Fruit fly (Drosophila melanogaster) whole organism, embryonic: Measurements from ENCODE around the gene Gcat.

Source experiments
- BEAF-32 ChIP-seq: fragments of 200-800 bp; sonication (Bioruptor generic); optimal IDR thresholded peaks from 3 replicates; lab custom pipeline; 2017; ENCODE audit warnings: missing biosample characterization, missing genetic modification characterization, mild to moderate bottlenecking, moderate library complexity, missing genetic modification reagents
- CG10431 ChIP-seq: fragments of 200-800 bp; sonication (Bioruptor generic); optimal IDR thresholded peaks from 3 replicates; lab custom pipeline; 2018; ENCODE audit warnings: missing biosample characterization, mild to moderate bottlenecking, missing genetic modification characterization
- CG10565 ChIP-seq: fragments of 200-800 bp; sonication (Bioruptor generic); optimal IDR thresholded peaks from 3 replicates; lab custom pipeline; 2016; ENCODE audit warnings: missing biosample characterization, mild to moderate bottlenecking, missing genetic modification characterization
- CG11085 ChIP-seq: fragments of 200-800 bp; sonication (Bioruptor generic); IDR thresholded peaks from 2 replicates; pipeline ENCODE4 v1.3.6; 2022; ENCODE audit warnings: missing biosample characterization, missing genetic modification characterization
- CG11093 ChIP-seq: fragments of 200-800 bp; sonication (Bioruptor generic); IDR thresholded peaks from 3 replicates; pipeline ENCODE4 v1.3.6; 2022; ENCODE audit warnings: missing biosample characterization, missing genetic modification characterization
- CG2875 ChIP-seq: fragments of 200-800 bp; sonication (Bioruptor generic); optimal IDR thresholded peaks from 2 replicates; lab custom pipeline; 2017; ENCODE audit warnings: missing biosample characterization, mild to moderate bottlenecking, missing genetic modification characterization, missing genetic modification reagents
- CG30020 ChIP-seq: fragments of 200-800 bp; optimal IDR thresholded peaks from 2 replicates; lab custom pipeline; 2019; ENCODE audit warnings: missing biosample characterization, mild to moderate bottlenecking, missing genetic modification characterization, moderate library complexity
- CG31224 ChIP-seq: fragments of 200-800 bp; sonication (Bioruptor generic); IDR thresholded peaks from 2 replicates; pipeline ENCODE4 v1.3.6; 2022; ENCODE audit warnings: missing biosample characterization, missing genetic modification characterization
- CG4424 ChIP-seq: fragments of 200-800 bp; sonication (Bioruptor generic); optimal IDR thresholded peaks from 3 replicates; lab custom pipeline; 2016; ENCODE audit warnings: missing biosample characterization, missing genetic modification characterization
- CG6765 ChIP-seq: fragments of 200-800 bp; sonication (Bioruptor generic); optimal IDR thresholded peaks from 3 replicates; lab custom pipeline; 2017; ENCODE audit warnings: missing biosample characterization, mild to moderate bottlenecking, missing genetic modification characterization
- CG7271 ChIP-seq: fragments of 200-800 bp; sonication (Bioruptor generic); optimal IDR thresholded peaks from 2 replicates; lab custom pipeline; 2018; ENCODE audit warnings: missing biosample characterization, mild to moderate bottlenecking, missing genetic modification characterization, moderate library complexity
- CoRest ChIP-seq: fragments of 200-800 bp; sonication (Bioruptor generic); optimal IDR thresholded peaks from 3 replicates; lab custom pipeline; 2018; ENCODE audit warnings: missing biosample characterization, mild to moderate bottlenecking, missing genetic modification characterization, moderate library complexity
- Dad ChIP-seq: fragments of 200-800 bp; sonication (Bioruptor generic); optimal IDR thresholded peaks from 3 replicates; lab custom pipeline; 2016; ENCODE audit warnings: missing biosample characterization, missing genetic modification characterization
- Dek ChIP-seq: fragments of 200-800 bp; sonication (Bioruptor generic); optimal IDR thresholded peaks from 3 replicates; lab custom pipeline; 2019; ENCODE audit warnings: missing biosample characterization, mild to moderate bottlenecking, missing genetic modification characterization, moderate library complexity
- Doc2 ChIP-seq: fragments of 200-800 bp; sonication (Bioruptor generic); IDR thresholded peaks from 2 replicates; pipeline ENCODE4 v1.3.6; 2022; ENCODE audit warnings: missing biosample characterization, missing genetic modification characterization
- Fer2 ChIP-seq: fragments of 200-800 bp; sonication (Bioruptor generic); optimal IDR thresholded peaks from 2 replicates; lab custom pipeline; 2018; ENCODE audit warnings: missing biosample characterization, mild to moderate bottlenecking, missing genetic modification characterization, moderate library complexity
- H2.0 ChIP-seq: fragments of 200-800 bp; sonication (Bioruptor generic); IDR thresholded peaks from 2 replicates; pipeline ENCODE4 v1.3.6; 2022; ENCODE audit warnings: missing biosample characterization, missing genetic modification characterization
- HmgD ChIP-seq: fragments of 200-800 bp; sonication (Bioruptor generic); optimal IDR thresholded peaks from 3 replicates; lab custom pipeline; 2016; ENCODE audit warnings: missing biosample characterization, missing genetic modification characterization
- Hmr ChIP-seq: fragments of 200-800 bp; sonication (Bioruptor generic); optimal IDR thresholded peaks from 3 replicates; lab custom pipeline; 2017; ENCODE audit warnings: mild to moderate bottlenecking, missing biosample characterization, missing genetic modification reagents, missing genetic modification characterization
- Hr78 ChIP-seq, 2 experiments: fragments of 200-800 bp in 1 of 2; fragments of >200 bp in 1 of 2; sonication (Bioruptor generic) in 1 of 2; optimal IDR thresholded peaks; 2 replicates each; lab custom pipeline; 2017 to 2019; ENCODE audit warnings: missing biosample characterization in 2 of 2, missing genetic modification characterization in 2 of 2, mild to moderate bottlenecking in 1 of 2, moderate library complexity in 1 of 2
- MESR4 ChIP-seq: fragments of 200-800 bp; sonication (Bioruptor generic); optimal IDR thresholded peaks from 2 replicates; lab custom pipeline; 2018; ENCODE audit warnings: missing biosample characterization, mild to moderate bottlenecking, missing genetic modification characterization, moderate library complexity
- NFAT ChIP-seq: fragments of 200-800 bp; sonication (Bioruptor generic); IDR thresholded peaks from 2 replicates; pipeline ENCODE4 v1.3.6; 2022; ENCODE audit warnings: missing biosample characterization, missing genetic modification characterization
- Neu2 ChIP-seq: fragments of 200-800 bp; sonication (Bioruptor generic); optimal IDR thresholded peaks from 3 replicates; lab custom pipeline; 2016; ENCODE audit warnings: missing biosample characterization, missing genetic modification characterization, borderline replicate concordance
- Nf-YC ChIP-seq: fragments of 200-800 bp; optimal IDR thresholded peaks from 3 replicates; lab custom pipeline; 2019; ENCODE audit warnings: missing biosample characterization, mild to moderate bottlenecking, missing genetic modification characterization, moderate library complexity
- PHDP ChIP-seq: fragments of 200-800 bp; sonication (Bioruptor generic); optimal IDR thresholded peaks from 3 replicates; lab custom pipeline; 2018; ENCODE audit warnings: missing biosample characterization, mild to moderate bottlenecking, missing genetic modification characterization, moderate library complexity
- Sox100B ChIP-seq: fragments of 200-800 bp; sonication (Bioruptor generic); optimal IDR thresholded peaks from 3 replicates; lab custom pipeline; 2018; ENCODE audit warnings: missing biosample characterization, mild to moderate bottlenecking, missing genetic modification characterization
- Sry-β ChIP-seq: fragments of 200-800 bp; sonication (Bioruptor generic); optimal IDR thresholded peaks from 2 replicates; lab custom pipeline; 2018; ENCODE audit warnings: missing biosample characterization, mild to moderate bottlenecking, missing genetic modification characterization, moderate library complexity
- Ssrp ChIP-seq: fragments of 200-800 bp; sonication (Bioruptor generic); optimal IDR thresholded peaks from 2 replicates; lab custom pipeline; 2018; ENCODE audit warnings: missing biosample characterization, mild to moderate bottlenecking, missing genetic modification characterization, moderate library complexity
- Stat92E ChIP-seq, 3 experiments: fragments of >200 bp in 2 of 3; fragments of 200-800 bp in 1 of 3; sonication (Bioruptor generic) in 1 of 3; optimal IDR thresholded peaks; 2 replicates each; lab custom pipeline; 2017 to 2019; ENCODE audit warnings: missing biosample characterization in 3 of 3, missing genetic modification characterization in 3 of 3, mild to moderate bottlenecking in 1 of 3, moderate library complexity in 1 of 3
- YL-1 ChIP-seq: fragments of 200-800 bp; sonication (Bioruptor generic); optimal IDR thresholded peaks from 3 replicates; lab custom pipeline; 2017; ENCODE audit warnings: missing biosample characterization, mild to moderate bottlenecking, missing genetic modification characterization
- ap ChIP-seq: fragments of 200-800 bp; sonication (Bioruptor generic); IDR thresholded peaks from 2 replicates; pipeline ENCODE4 v1.3.6; 2022; ENCODE audit warnings: missing biosample characterization, missing genetic modification characterization
- cas ChIP-seq: fragments of 200-800 bp; sonication (Bioruptor generic); IDR thresholded peaks from 2 replicates; pipeline ENCODE4 v1.3.6; 2022; ENCODE audit warnings: missing biosample characterization, missing genetic modification characterization
- fd3F ChIP-seq: fragments of 200-800 bp; sonication (Bioruptor generic); optimal IDR thresholded peaks from 2 replicates; lab custom pipeline; 2018; ENCODE audit warnings: missing biosample characterization, mild to moderate bottlenecking, missing genetic modification characterization, moderate library complexity
- fd96Cb ChIP-seq: fragments of 200-800 bp; sonication (Bioruptor generic); optimal IDR thresholded peaks from 2 replicates; lab custom pipeline; 2018; ENCODE audit warnings: missing biosample characterization, mild to moderate bottlenecking, missing genetic modification characterization, moderate library complexity
- grn ChIP-seq: fragments of 200-800 bp; sonication (Bioruptor generic); optimal IDR thresholded peaks from 3 replicates; lab custom pipeline; 2017; ENCODE audit warnings: missing biosample characterization, missing genetic modification characterization
- hbn ChIP-seq: fragments of 200-800 bp; sonication (Bioruptor generic); IDR thresholded peaks from 2 replicates; pipeline ENCODE4 v1.3.6; 2022; ENCODE audit warnings: missing biosample characterization, missing genetic modification characterization; ENCODE audit not compliant: partially characterized antibody
- insv ChIP-seq, 2 experiments: fragments of 200-800 bp; sonication (Bioruptor generic); optimal IDR thresholded peaks; 3 replicates each; lab custom pipeline; 2016 to 2018; ENCODE audit warnings: missing biosample characterization in 2 of 2, missing genetic modification characterization in 2 of 2
- lilli ChIP-seq: fragments of 200-800 bp; sonication (Bioruptor generic); optimal IDR thresholded peaks from 3 replicates; lab custom pipeline; 2016; ENCODE audit warnings: missing biosample characterization, missing genetic modification characterization
- lov ChIP-seq, 2 experiments: fragments of 200-800 bp in 1 of 2; fragments of >200 bp in 1 of 2; sonication (Bioruptor generic) in 1 of 2; IDR thresholded peaks in 1 of 2; optimal IDR thresholded peaks in 1 of 2; 2 replicates in 1 of 2; 3 replicates in 1 of 2; pipeline versions ENCODE4 v1.3.6 to Lab custom; 2017 to 2022; ENCODE audit warnings: missing biosample characterization in 1 of 2, missing genetic modification characterization in 1 of 2
- oc ChIP-seq: fragments of 200-800 bp; sonication (Bioruptor generic); optimal IDR thresholded peaks from 2 replicates; lab custom pipeline; 2018; ENCODE audit warnings: missing biosample characterization, mild to moderate bottlenecking, missing genetic modification characterization, moderate library complexity
- pan ChIP-seq, 4 experiments: fragments of >200 bp in 3 of 4; fragments of 200-800 bp in 1 of 4; sonication (Bioruptor generic) in 1 of 4; optimal IDR thresholded peaks in 3 of 4; IDR thresholded peaks in 1 of 4; 2 replicates each; pipeline versions ENCODE4 v1.3.6 to Lab custom; 2017 to 2022; ENCODE audit warnings: missing biosample characterization in 2 of 4, missing genetic modification characterization in 2 of 4, mixed read lengths in 1 of 4
- pum ChIP-seq: fragments of 200-800 bp; sonication (Bioruptor generic); optimal IDR thresholded peaks from 2 replicates; lab custom pipeline; 2016; ENCODE audit warnings: missing biosample characterization, missing genetic modification characterization
- run ChIP-seq: fragments of 200-800 bp; sonication (Bioruptor generic); optimal IDR thresholded peaks from 3 replicates; lab custom pipeline; 2018; ENCODE audit warnings: missing biosample characterization, mild to moderate bottlenecking, missing genetic modification characterization
- sens ChIP-seq: fragments of 200-800 bp; sonication (Bioruptor generic); peaks from one replicate; lab custom pipeline; 2016; ENCODE audit warnings: missing biosample characterization, missing genetic modification characterization
- shn ChIP-seq: fragments of 200-800 bp; sonication (Bioruptor generic); optimal IDR thresholded peaks from 3 replicates; lab custom pipeline; 2016; ENCODE audit warnings: missing biosample characterization, missing genetic modification characterization
- stwl ChIP-seq: fragments of 200-800 bp; sonication (Bioruptor generic); optimal IDR thresholded peaks from 3 replicates; lab custom pipeline; 2018; ENCODE audit warnings: missing biosample characterization, mild to moderate bottlenecking, missing genetic modification characterization, moderate library complexity
- tin ChIP-seq: fragments of 200-800 bp; sonication (Bioruptor generic); optimal IDR thresholded peaks from 3 replicates; lab custom pipeline; 2016; ENCODE audit warnings: missing biosample characterization, missing genetic modification characterization
- trh ChIP-seq: fragments of 200-800 bp; sonication (Bioruptor generic); optimal IDR thresholded peaks from 2 replicates; lab custom pipeline; 2016; ENCODE audit warnings: missing biosample characterization, missing genetic modification characterization
- twi ChIP-seq: fragments of 200-800 bp; optimal IDR thresholded peaks from 2 replicates; lab custom pipeline; 2019; ENCODE audit warnings: missing biosample characterization, mild to moderate bottlenecking, missing genetic modification characterization, moderate library complexity
- vvl ChIP-seq: fragments of 200-800 bp; sonication (Bioruptor generic); IDR thresholded peaks from 2 replicates; pipeline ENCODE4 v1.3.6; 2022; ENCODE audit warnings: missing biosample characterization, missing genetic modification characterization

Gene Gcat

DNA sequence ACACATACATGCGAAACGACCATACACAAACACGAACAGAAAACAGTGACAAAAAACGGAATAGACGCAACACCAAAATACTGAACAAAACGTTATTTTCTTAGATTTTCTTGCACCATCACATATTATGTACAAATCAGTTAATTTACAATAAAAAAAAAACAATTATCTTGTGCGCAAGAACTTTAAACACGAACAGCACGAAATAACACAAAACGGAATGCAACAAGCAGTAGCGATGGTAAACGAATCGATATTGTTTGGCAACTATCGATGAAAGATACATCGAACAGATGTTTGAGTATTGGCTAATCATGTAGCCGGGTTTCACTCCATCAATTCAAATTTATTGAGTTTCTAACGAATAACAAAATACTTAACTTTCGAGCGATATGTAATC is 10.9 kb downstream of the Gcat start, which contains the start of gene Pi3K68D (continued):
- TF ChIP-seq CG6765 (no peak), oc (tag; lab: Kevin White, UChicago) (no peak), Sox100B (GFP tag; lab: Kevin White, UChicago) (no peak), CG11085 (GFP tag; lab: Robert Waterston, UW) (no peak), YL-1 (peak; percentile 39), Nf-YC (tag; lab: Kevin White, UChicago) (no peak), CG2875 (GFP tag; lab: Kevin White, UChicago) (no peak), Neu2 (GFP tag; lab: Kevin White, UChicago) (peak; percentile 74), trh (GFP tag; lab: Kevin White, UChicago) (no peak), pum (no peak), pan (optimal IDR thresholded peaks at IDR 0.05; lab: Kevin White, UChicago) (no peak), pan (GFP tag; optimal IDR thresholded peaks at IDR 0.05 in 1 of 2, IDR thresholded peaks at IDR 0.05 in 1 of 2) (no peak), Hr78 (GFP tag; optimal IDR thresholded peaks at IDR 0.05; lab: Kevin White, UChicago) (no peak), Dad (GFP tag; lab: Kevin White, UChicago) (no peak), grn (GFP tag; lab: Kevin White, UChicago) (no peak), CG30020 (peak; percentile 12), lov (optimal IDR thresholded peaks at IDR 0.05; lab: Kevin White, UChicago) (no peak), lov (GFP tag; IDR thresholded peaks at IDR 0.05; lab: Robert Waterston, UW) (no peak), vvl (GFP tag; lab: Robert Waterston, UW) (no peak), MESR4 (peak; percentile 69), CG7271 (no peak), cas (GFP tag; lab: Robert Waterston, UW) (no peak), run (tag; lab: Kevin White, UChicago) (no peak), Stat92E (GFP tag; optimal IDR thresholded peaks at IDR 0.05; lab: Kevin White, UChicago) (no peak), CG10431 (GFP tag; lab: Kevin White, UChicago) (no peak), CG4424 (GFP tag; lab: Kevin White, UChicago) (no peak), Dek (tag; lab: Kevin White, UChicago) (no peak), hbn (GFP tag; lab: Robert Waterston, UW) (peak; percentile 89), insv (GFP tag; optimal IDR thresholded peaks at IDR 0.05; lab: Kevin White, UChicago) (no peak), Fer2 (tag; lab: Kevin White, UChicago) (no peak), BEAF-32 (peak; percentile 97), fd3F (GFP tag; lab: Kevin White, UChicago) (no peak), shn (GFP tag; lab: Kevin White, UChicago) (peak; percentile 6), CG10565 (GFP tag; lab: Kevin White, UChicago) (no peak), Hmr (GFP tag; lab: Kevin White, UChicago) (no peak), Doc2 (GFP tag; lab: Robert Waterston, UW) (no peak), ap (GFP tag; lab: Robert Waterston, UW) (no peak), tin (GFP tag; lab: Kevin White, UChicago) (no peak), sens (peak; percentile 70), Sry-β (no peak), fd96Cb (tag; lab: Kevin White, UChicago) (no peak), lilli (GFP tag; lab: Kevin White, UChicago) (peak; percentile 36), PHDP (tag; lab: Kevin White, UChicago) (no peak), HmgD (peak; percentile 79), CoRest (tag; lab: Kevin White, UChicago) (peak; percentile 41), twi (tag; lab: Kevin White, UChicago) (no peak), NFAT (GFP tag; lab: Robert Waterston, UW) (no peak), stwl (peak; percentile 66), Ssrp (tag; lab: Kevin White, UChicago) (no peak), H2.0 (GFP tag; lab: Robert Waterston, UW) (no peak), CG31224 (GFP tag; lab: Robert Waterston, UW) (no peak), CG11093 (GFP tag; lab: Robert Waterston, UW) (no peak)
